Fruit fly (Drosophila melanogaster): ENCODE measurements around the gene mRpL32.

DNA sequence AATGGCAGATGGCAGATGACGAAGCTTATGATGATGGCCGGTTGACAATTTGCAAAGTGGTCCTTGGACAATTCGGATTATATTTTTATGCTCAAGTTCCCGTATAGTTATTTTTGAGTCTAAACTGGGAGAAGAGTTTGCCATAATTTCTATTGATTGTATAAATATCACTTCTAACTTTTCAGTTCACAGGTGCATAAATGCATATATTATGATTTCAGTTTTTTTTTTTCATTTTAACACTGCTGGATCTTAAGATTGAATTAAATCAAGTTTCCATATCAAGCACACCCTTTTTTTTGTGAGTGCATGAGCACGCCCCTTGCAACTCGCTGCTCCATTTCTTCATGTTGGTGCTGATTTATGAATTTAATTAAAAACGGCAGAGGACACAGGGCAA is 44.3 kb downstream of the mRpL32 start:
- TF ChIP-seq CTCF (optimal IDR thresholded peaks at IDR 0.05), result no peak
- no peak for TF ChIP-seq CG8478 (optimal IDR thresholded peaks at IDR 0.05)

All from S2 (cell line).